Fruit fly (Drosophila melanogaster) whole organism, embryonic: ENCODE measurements around the gene CG1542.

Experiments
- Abd-B ChIP-seq: fragments of 200-800 bp; sonication (Bioruptor generic); optimal IDR thresholded peaks from 2 replicates; lab custom pipeline; 2018; ENCODE audit warnings: missing biosample characterization, mild to moderate bottlenecking, missing genetic modification characterization, moderate library complexity
- Aef1 ChIP-seq: fragments of 200-800 bp; sonication (Bioruptor generic); IDR thresholded peaks from 3 replicates; pipeline ENCODE4 v1.3.6; 2022; ENCODE audit warnings: missing biosample characterization, missing genetic modification characterization
- Awh ChIP-seq: fragments of 200-800 bp; sonication (Bioruptor generic); IDR thresholded peaks from 2 replicates; pipeline ENCODE4, ENCODE4 v1.3.6; 2022; ENCODE audit warnings: missing biosample characterization, missing genetic modification characterization
- Bdp1 ChIP-seq: fragments of 200-800 bp; sonication (Bioruptor generic); optimal IDR thresholded peaks from 3 replicates; lab custom pipeline; 2016; ENCODE audit warnings: missing biosample characterization, missing genetic modification characterization
- CG12155 ChIP-seq: fragments of 200-800 bp; sonication (Bioruptor generic); optimal IDR thresholded peaks from 3 replicates; lab custom pipeline; 2016; ENCODE audit warnings: missing biosample characterization, missing genetic modification characterization
- CG13287 ChIP-seq: fragments of 200-800 bp; sonication (Bioruptor generic); IDR thresholded peaks from 2 replicates; pipeline ENCODE4 v1.3.6; 2022; ENCODE audit warnings: missing biosample characterization, missing genetic modification characterization; ENCODE audit not compliant: partially characterized antibody
- CG13296 ChIP-seq: fragments of 200-800 bp; sonication (Bioruptor generic); optimal IDR thresholded peaks from 3 replicates; lab custom pipeline; 2018; ENCODE audit warnings: missing biosample characterization, mild to moderate bottlenecking, missing genetic modification characterization
- CG14050 ChIP-seq: fragments of 200-800 bp; sonication (Bioruptor generic); IDR thresholded peaks from 3 replicates; pipeline ENCODE4 v1.3.6; 2022; ENCODE audit warnings: missing biosample characterization, missing genetic modification characterization
- CG14860 ChIP-seq: fragments of 200-800 bp; sonication (Bioruptor generic); IDR thresholded peaks from 3 replicates; pipeline ENCODE4 v1.3.6; 2022; ENCODE audit warnings: missing biosample characterization, missing genetic modification characterization; ENCODE audit not compliant: partially characterized antibody
- CG15073 ChIP-seq: fragments of 200-800 bp; sonication (Bioruptor generic); optimal IDR thresholded peaks from 2 replicates; lab custom pipeline; 2016; ENCODE audit warnings: missing biosample characterization, missing genetic modification characterization
- CG17829 ChIP-seq: fragments of 200-800 bp; optimal IDR thresholded peaks from 2 replicates; lab custom pipeline; 2019; ENCODE audit warnings: missing biosample characterization, mild to moderate bottlenecking, missing genetic modification characterization, moderate library complexity
- CG2129 ChIP-seq: fragments of 200-800 bp; sonication (Bioruptor generic); IDR thresholded peaks from 2 replicates; pipeline ENCODE4 v1.3.6; 2022; ENCODE audit warnings: missing biosample characterization, missing genetic modification characterization; ENCODE audit not compliant: partially characterized antibody
- CG32767 ChIP-seq: fragments of 200-800 bp; sonication (Bioruptor generic); IDR thresholded peaks from 2 replicates; pipeline ENCODE4 v1.3.6; 2022; ENCODE audit warnings: missing biosample characterization, missing genetic modification characterization
- CG42726 ChIP-seq: fragments of 200-800 bp; sonication (Bioruptor generic); IDR thresholded peaks from 2 replicates; pipeline ENCODE4 v1.3.6; 2022; ENCODE audit warnings: missing biosample characterization, missing genetic modification characterization; ENCODE audit not compliant: partially characterized antibody
- CG4707 ChIP-seq: fragments of 200-800 bp; sonication (Bioruptor generic); optimal IDR thresholded peaks from 2 replicates; lab custom pipeline; 2018; ENCODE audit warnings: missing biosample characterization, mild to moderate bottlenecking, missing genetic modification characterization, moderate library complexity
- CG8359 ChIP-seq: fragments of 200-800 bp; sonication (Bioruptor generic); optimal IDR thresholded peaks from 2 replicates; lab custom pipeline; 2017; ENCODE audit warnings: missing biosample characterization, mild to moderate bottlenecking, missing genetic modification characterization, borderline replicate concordance
- CG9727 ChIP-seq: fragments of 200-800 bp; sonication (Bioruptor generic); optimal IDR thresholded peaks from 3 replicates; lab custom pipeline; 2017; ENCODE audit warnings: missing biosample characterization, mild to moderate bottlenecking, missing genetic modification characterization
- CG9817 ChIP-seq: fragments of 200-800 bp; sonication (Bioruptor generic); optimal IDR thresholded peaks from 2 replicates; lab custom pipeline; 2018; ENCODE audit warnings: missing biosample characterization, mild to moderate bottlenecking, missing genetic modification characterization, moderate library complexity
- Dad ChIP-seq: fragments of 200-800 bp; sonication (Bioruptor generic); optimal IDR thresholded peaks from 3 replicates; lab custom pipeline; 2016; ENCODE audit warnings: missing biosample characterization, missing genetic modification characterization
- Ets97D ChIP-seq: fragments of 200-800 bp; sonication (Bioruptor generic); optimal IDR thresholded peaks from 3 replicates; lab custom pipeline; 2016; ENCODE audit warnings: missing biosample characterization, missing genetic modification characterization
- Hey ChIP-seq: fragments of 200-800 bp; sonication (Bioruptor generic); optimal IDR thresholded peaks from 3 replicates; lab custom pipeline; 2018; ENCODE audit warnings: missing biosample characterization, mild to moderate bottlenecking, missing genetic modification characterization
- Hr78 ChIP-seq, 2 experiments: fragments of 200-800 bp in 1 of 2; fragments of >200 bp in 1 of 2; sonication (Bioruptor generic) in 1 of 2; optimal IDR thresholded peaks; 2 replicates each; lab custom pipeline; 2017 to 2019; ENCODE audit warnings: missing biosample characterization in 2 of 2, missing genetic modification characterization in 2 of 2, mild to moderate bottlenecking in 1 of 2, moderate library complexity in 1 of 2
- Med ChIP-seq: fragments of 200-800 bp; sonication (Bioruptor generic); peaks from one replicate; lab custom pipeline; 2016; ENCODE audit warnings: missing biosample characterization, missing genetic modification characterization, mild to moderate bottlenecking, inconsistent platforms, moderate library complexity
- Mes4 ChIP-seq: fragments of 200-800 bp; sonication (Bioruptor generic); optimal IDR thresholded peaks from 2 replicates; lab custom pipeline; 2016; ENCODE audit warnings: missing biosample characterization, missing genetic modification characterization
- Ptx1 ChIP-seq: fragments of 200-800 bp; sonication (Bioruptor generic); IDR thresholded peaks from 2 replicates; pipeline ENCODE4 v1.3.6; 2022; ENCODE audit warnings: missing biosample characterization, missing genetic modification characterization
- Sox100B ChIP-seq: fragments of 200-800 bp; sonication (Bioruptor generic); optimal IDR thresholded peaks from 3 replicates; lab custom pipeline; 2018; ENCODE audit warnings: missing biosample characterization, mild to moderate bottlenecking, missing genetic modification characterization
- Sry-β ChIP-seq: fragments of 200-800 bp; sonication (Bioruptor generic); optimal IDR thresholded peaks from 2 replicates; lab custom pipeline; 2018; ENCODE audit warnings: missing biosample characterization, mild to moderate bottlenecking, missing genetic modification characterization, moderate library complexity
- Ssrp ChIP-seq: fragments of 200-800 bp; sonication (Bioruptor generic); optimal IDR thresholded peaks from 2 replicates; lab custom pipeline; 2018; ENCODE audit warnings: missing biosample characterization, mild to moderate bottlenecking, missing genetic modification characterization, moderate library complexity
- ac ChIP-seq: fragments of 200-800 bp; sonication (Bioruptor generic); optimal IDR thresholded peaks from 3 replicates; lab custom pipeline; 2017; ENCODE audit warnings: missing biosample characterization, mild to moderate bottlenecking, missing genetic modification characterization
- az2 ChIP-seq: fragments of 200-800 bp; sonication (Bioruptor generic); optimal IDR thresholded peaks from 3 replicates; lab custom pipeline; 2016; ENCODE audit warnings: missing biosample characterization, missing genetic modification characterization
- crol ChIP-seq: fragments of 200-800 bp; sonication (Bioruptor generic); IDR thresholded peaks from 2 replicates; pipeline ENCODE4 v1.3.6; 2022; ENCODE audit warnings: missing biosample characterization, missing genetic modification characterization
- dysf ChIP-seq: fragments of 200-800 bp; sonication (Bioruptor generic); IDR thresholded peaks from 3 replicates; pipeline ENCODE4 v1.3.6; 2022; ENCODE audit warnings: missing biosample characterization, missing genetic modification characterization
- ham ChIP-seq: fragments of 200-800 bp; sonication (Bioruptor generic); IDR thresholded peaks from 2 replicates; pipeline ENCODE4 v1.3.6; 2022; ENCODE audit warnings: missing biosample characterization, missing genetic modification characterization
- hbn ChIP-seq: fragments of 200-800 bp; sonication (Bioruptor generic); IDR thresholded peaks from 2 replicates; pipeline ENCODE4 v1.3.6; 2022; ENCODE audit warnings: missing biosample characterization, missing genetic modification characterization; ENCODE audit not compliant: partially characterized antibody
- her ChIP-seq: fragments of 200-800 bp; sonication (Bioruptor generic); optimal IDR thresholded peaks from 2 replicates; lab custom pipeline; 2016; ENCODE audit warnings: missing biosample characterization, missing genetic modification characterization
- hth ChIP-seq: fragments of >200 bp; optimal IDR thresholded peaks from 2 replicates; lab custom pipeline; 2017; ENCODE audit warnings: inconsistent platforms
- jigr1 ChIP-seq: fragments of 200-800 bp; sonication (Bioruptor generic); IDR thresholded peaks from 3 replicates; pipeline ENCODE4 v1.3.6; 2022; ENCODE audit warnings: missing biosample characterization, missing genetic modification characterization
- kni ChIP-seq: fragments of 200-800 bp; sonication (Bioruptor generic); optimal IDR thresholded peaks from 3 replicates; lab custom pipeline; 2017; ENCODE audit warnings: mild to moderate bottlenecking, missing biosample characterization, missing genetic modification reagents, missing genetic modification characterization
- lab ChIP-seq: fragments of 200-800 bp; sonication (Bioruptor generic); optimal IDR thresholded peaks from 3 replicates; lab custom pipeline; 2017; ENCODE audit warnings: missing biosample characterization, missing genetic modification characterization, mild to moderate bottlenecking, moderate library complexity, missing genetic modification reagents
- mld ChIP-seq: fragments of 200-800 bp; sonication (Bioruptor generic); IDR thresholded peaks from 3 replicates; pipeline ENCODE4 v1.3.6; 2022; ENCODE audit warnings: missing biosample characterization, missing genetic modification characterization; ENCODE audit not compliant: partially characterized antibody
- nerfin-2 ChIP-seq: fragments of 200-800 bp; sonication (Bioruptor generic); IDR thresholded peaks from 2 replicates; pipeline ENCODE4 v1.3.6; 2022; ENCODE audit warnings: missing biosample characterization, missing genetic modification characterization; ENCODE audit not compliant: partially characterized antibody
- nom ChIP-seq: fragments of 200-800 bp; sonication (Bioruptor generic); optimal IDR thresholded peaks from 2 replicates; lab custom pipeline; 2017; ENCODE audit warnings: missing biosample characterization, missing genetic modification characterization, mild to moderate bottlenecking, moderate library complexity, missing genetic modification reagents
- ranshi ChIP-seq: fragments of 200-800 bp; sonication (Bioruptor generic); IDR thresholded peaks from 2 replicates; pipeline ENCODE4 v1.3.6; 2022; ENCODE audit warnings: missing biosample characterization, missing genetic modification characterization
- sc ChIP-seq, 3 experiments: fragments of >200 bp in 2 of 3; fragments of 200-800 bp in 1 of 3; sonication (Bioruptor generic) in 1 of 3; optimal IDR thresholded peaks; 2 replicates in 2 of 3; 3 replicates in 1 of 3; lab custom pipeline; 2017; ENCODE audit warnings: mild to moderate bottlenecking in 1 of 3, missing biosample characterization in 1 of 3, missing genetic modification characterization in 1 of 3, missing genetic modification reagents in 1 of 3
- stc ChIP-seq: fragments of 200-800 bp; sonication (Bioruptor generic); IDR thresholded peaks from 2 replicates; pipeline ENCODE4 v1.3.6; 2022; ENCODE audit warnings: missing biosample characterization, missing genetic modification characterization
- tin ChIP-seq: fragments of 200-800 bp; sonication (Bioruptor generic); optimal IDR thresholded peaks from 3 replicates; lab custom pipeline; 2016; ENCODE audit warnings: missing biosample characterization, missing genetic modification characterization
- tll ChIP-seq, 2 experiments: fragments of 200-800 bp in 1 of 2; fragments of >200 bp in 1 of 2; sonication (Bioruptor generic) in 1 of 2; optimal IDR thresholded peaks; 2 replicates each; lab custom pipeline; 2017 to 2019; ENCODE audit warnings: missing biosample characterization in 2 of 2, missing genetic modification characterization in 2 of 2, mild to moderate bottlenecking in 1 of 2, moderate library complexity in 1 of 2
- toy ChIP-seq: fragments of 200-800 bp; sonication (Bioruptor generic); IDR thresholded peaks from 2 replicates; pipeline ENCODE4 v1.3.6; 2022; ENCODE audit warnings: missing biosample characterization, missing genetic modification characterization
- vnd ChIP-seq: fragments of 200-800 bp; sonication (Bioruptor generic); IDR thresholded peaks from 3 replicates; pipeline ENCODE4 v1.3.6; 2022; ENCODE audit warnings: missing biosample characterization, missing genetic modification characterization; ENCODE audit not compliant: partially characterized antibody
- z ChIP-seq: fragments of 200-800 bp; sonication (Bioruptor generic); IDR thresholded peaks from 3 replicates; pipeline ENCODE4 v1.3.6; 2022; ENCODE audit warnings: missing biosample characterization, missing genetic modification characterization

Gene CG1542

DNA sequence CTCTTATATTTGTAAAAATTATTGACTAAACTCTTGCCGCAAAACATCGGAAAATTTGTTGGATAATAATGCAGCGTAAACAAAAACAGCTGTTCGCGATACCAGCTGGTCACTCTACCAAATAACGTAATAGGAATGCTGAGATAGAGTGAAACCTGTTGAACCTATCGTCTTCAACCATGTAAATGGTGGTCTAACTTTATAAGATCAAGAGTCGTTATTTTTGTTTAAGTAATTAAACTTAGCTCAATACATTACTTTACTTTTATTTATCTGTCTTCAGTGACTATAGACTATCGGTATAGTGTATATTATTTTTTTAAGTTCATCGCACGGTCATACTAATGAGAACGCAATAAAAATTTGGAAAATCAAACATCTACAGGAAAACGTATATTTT lies 41.5 kb downstream of the CG1542 start, which contains the start of the genes CG1750 and spn-F (continued):
- TF ChIP-seq nerfin-2: no peak
- no peak for TF ChIP-seq crol (GFP tag; lab: Robert Waterston, UW)
- TF ChIP-seq stc (GFP tag; lab: Robert Waterston, UW): no peak
- peak; percentile 58 for TF ChIP-seq Med (GFP tag; lab: Kevin White, UChicago)
- TF ChIP-seq Ptx1 (GFP tag; lab: Robert Waterston, UW): no peak
- no peak for TF ChIP-seq her
- TF ChIP-seq CG9817 (tag; lab: Kevin White, UChicago): no peak
- TF ChIP-seq vnd: no peak
- TF ChIP-seq mld (GFP tag; lab: Robert Waterston, UW): 0 out of 3 replicates have a peak, but pooled peaks have one; percentile 22
- peak; percentile 49; the same call in 2 of the 3 replicates for TF ChIP-seq CG14860 (GFP tag; lab: Robert Waterston, UW)
- peak; percentile 82 for TF ChIP-seq CG13287 (GFP tag; lab: Robert Waterston, UW)
- no peak for TF ChIP-seq Aef1 (GFP tag; lab: Robert Waterston, UW)
- no peak for TF ChIP-seq CG32767 (GFP tag; lab: Robert Waterston, UW)
- no peak for TF ChIP-seq Dad
- TF ChIP-seq z (GFP tag; lab: Robert Waterston, UW): no peak
- peak; percentile 73 for TF ChIP-seq hbn (GFP tag; lab: Robert Waterston, UW)
- TF ChIP-seq Ssrp (tag; lab: Kevin White, UChicago): no peak
- peak; percentile 56; the same call in 1 of the 2 replicates for TF ChIP-seq CG2129 (GFP tag; lab: Robert Waterston, UW)
- no peak for TF ChIP-seq CG9727 (GFP tag; lab: Kevin White, UChicago)
- TF ChIP-seq jigr1 (GFP tag; lab: Robert Waterston, UW): no peak
- no peak for TF ChIP-seq toy (GFP tag; lab: Robert Waterston, UW)
- TF ChIP-seq ac (GFP tag; lab: Kevin White, UChicago): no peak
- TF ChIP-seq sc (optimal IDR thresholded peaks at IDR 0.05; lab: Kevin White, UChicago): no peak
- no peak for TF ChIP-seq sc (GFP tag; optimal IDR thresholded peaks at IDR 0.05; lab: Kevin White, UChicago)
- TF ChIP-seq CG15073 (GFP tag; lab: Kevin White, UChicago): no peak
- no peak for TF ChIP-seq lab
- no peak for TF ChIP-seq Ets97D (GFP tag; lab: Kevin White, UChicago)
- no peak for TF ChIP-seq Sox100B (GFP tag; lab: Kevin White, UChicago)
- TF ChIP-seq Hr78 (GFP tag; optimal IDR thresholded peaks at IDR 0.05; lab: Kevin White, UChicago): peak in 1 of 2 experiments; percentile 0
- TF ChIP-seq hth: no peak
- no peak for TF ChIP-seq CG12155 (GFP tag; lab: Kevin White, UChicago)
- TF ChIP-seq ham (GFP tag; lab: Robert Waterston, UW): no peak
- TF ChIP-seq tin (GFP tag; lab: Kevin White, UChicago): no peak
- no peak for TF ChIP-seq CG14050 (GFP tag; lab: Robert Waterston, UW)
- TF ChIP-seq CG8359 (GFP tag; lab: Kevin White, UChicago): no peak
- peak; percentile 28 for TF ChIP-seq CG17829
- no peak for TF ChIP-seq kni
- TF ChIP-seq CG42726: no peak
- peak; percentile 28 for TF ChIP-seq Sry-β (GFP tag; lab: Kevin White, UChicago)
- no peak for TF ChIP-seq Hey (tag; lab: Kevin White, UChicago)
- TF ChIP-seq nom (GFP tag; lab: Kevin White, UChicago): no peak
- TF ChIP-seq Bdp1: no peak
- TF ChIP-seq Awh (GFP tag; lab: Robert Waterston, UW): no peak
- no peak for TF ChIP-seq dysf (GFP tag; lab: Robert Waterston, UW)
- TF ChIP-seq CG13296 (GFP tag; lab: Kevin White, UChicago): no peak
- no peak for TF ChIP-seq tll (GFP tag; optimal IDR thresholded peaks at IDR 0.05; lab: Kevin White, UChicago)
- no peak for TF ChIP-seq ranshi (GFP tag; lab: Robert Waterston, UW)
- no peak for TF ChIP-seq Mes4 (GFP tag; lab: Kevin White, UChicago)
- TF ChIP-seq az2: no peak
- no peak for TF ChIP-seq CG4707 (GFP tag; lab: Kevin White, UChicago)
- peak; percentile 33 for TF ChIP-seq Abd-B
